Worm (Caenorhabditis elegans): ENCODE data around the gene srx-21.

DNA sequence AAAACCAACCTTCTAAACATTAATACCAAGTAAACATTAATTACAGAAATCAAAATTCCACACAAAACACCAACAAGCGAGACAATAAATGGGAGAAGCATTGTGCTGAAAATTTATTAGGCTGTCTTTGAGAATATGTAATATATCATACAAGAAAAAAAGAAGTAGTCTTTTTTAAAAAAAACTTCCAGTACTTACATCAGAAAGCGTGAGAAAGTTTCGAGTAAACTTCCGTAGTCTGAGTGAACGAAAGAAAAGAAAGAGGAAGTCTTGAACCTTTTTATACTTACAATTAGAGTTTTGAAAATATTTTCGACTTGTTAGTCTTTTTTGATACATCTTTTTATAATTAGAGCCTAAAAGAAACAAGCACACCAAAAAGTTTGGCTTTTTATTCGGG lies 42.9 kb downstream of the srx-21 start, which contains the start of gene srbc-40:
- TF ChIP-seq ama-1 (optimal IDR thresholded peaks at IDR 0.05), result no peak
- no peak for TF ChIP-seq unc-39 (tag; optimal IDR thresholded peaks at IDR 0.05)
- TF ChIP-seq ztf-11 (tag; optimal IDR thresholded peaks at IDR 0.05), result no peak
- TF ChIP-seq nhr-77 (tag; optimal IDR thresholded peaks at IDR 0.05), result no peak

All from whole organism, L2 larva.